Fruit fly (Drosophila melanogaster) whole organism, embryonic: ENCODE measurements around the gene CG6034.

Source experiments
- Atf6 ChIP-seq: fragments of 200-800 bp; sonication (Bioruptor generic); IDR thresholded peaks from 2 replicates; pipeline ENCODE4 v1.3.6; 2022; ENCODE audit warnings: missing biosample characterization, missing genetic modification characterization
- CG10565 ChIP-seq: fragments of 200-800 bp; sonication (Bioruptor generic); optimal IDR thresholded peaks from 3 replicates; lab custom pipeline; 2016; ENCODE audit warnings: missing biosample characterization, mild to moderate bottlenecking, missing genetic modification characterization
- CG10979 ChIP-seq: fragments of 200-800 bp; sonication (Bioruptor generic); optimal IDR thresholded peaks from 2 replicates; lab custom pipeline; 2018; ENCODE audit warnings: missing biosample characterization, mild to moderate bottlenecking, missing genetic modification characterization, moderate library complexity
- CG11398 ChIP-seq: fragments of 200-800 bp; sonication (Bioruptor generic); optimal IDR thresholded peaks from 2 replicates; lab custom pipeline; 2016; ENCODE audit warnings: missing biosample characterization, missing genetic modification characterization
- CG12659 ChIP-seq: fragments of 200-800 bp; sonication (Bioruptor generic); optimal IDR thresholded peaks from 3 replicates; lab custom pipeline; 2017; ENCODE audit warnings: mild to moderate bottlenecking, missing biosample characterization, missing genetic modification reagents, missing genetic modification characterization
- CG14014 ChIP-seq: fragments of 200-800 bp; sonication (Bioruptor generic); IDR thresholded peaks from 2 replicates; pipeline ENCODE4 v1.3.6; 2022; ENCODE audit warnings: missing biosample characterization, missing genetic modification characterization
- CG15011 ChIP-seq: fragments of 200-800 bp; sonication (Bioruptor generic); optimal IDR thresholded peaks from 3 replicates; lab custom pipeline; 2018; ENCODE audit warnings: missing biosample characterization, mild to moderate bottlenecking, missing genetic modification characterization
- CG15514 ChIP-seq: fragments of 200-800 bp; sonication (Bioruptor generic); optimal IDR thresholded peaks from 3 replicates; lab custom pipeline; 2017; ENCODE audit warnings: missing biosample characterization, missing genetic modification characterization, mild to moderate bottlenecking, moderate library complexity, missing genetic modification reagents
- CG17186 ChIP-seq: fragments of 200-800 bp; sonication (Bioruptor generic); optimal IDR thresholded peaks from 3 replicates; lab custom pipeline; 2017; ENCODE audit warnings: missing biosample characterization, missing genetic modification reagents, missing genetic modification characterization
- CG18476 ChIP-seq: fragments of 200-800 bp; sonication (Bioruptor generic); optimal IDR thresholded peaks from 2 replicates; lab custom pipeline; 2016; ENCODE audit warnings: missing biosample characterization, mild to moderate bottlenecking, missing genetic modification characterization
- CG30020 ChIP-seq: fragments of 200-800 bp; optimal IDR thresholded peaks from 2 replicates; lab custom pipeline; 2019; ENCODE audit warnings: missing biosample characterization, mild to moderate bottlenecking, missing genetic modification characterization, moderate library complexity
- CG5180 ChIP-seq: fragments of 200-800 bp; sonication (Bioruptor generic); optimal IDR thresholded peaks from 3 replicates; lab custom pipeline; 2017; ENCODE audit warnings: missing biosample characterization, missing genetic modification characterization, mild to moderate bottlenecking, moderate library complexity, missing genetic modification reagents
- CG6765 ChIP-seq: fragments of 200-800 bp; sonication (Bioruptor generic); optimal IDR thresholded peaks from 3 replicates; lab custom pipeline; 2017; ENCODE audit warnings: missing biosample characterization, mild to moderate bottlenecking, missing genetic modification characterization
- CHES-1-like ChIP-seq: fragments of 200-800 bp; sonication (Bioruptor generic); optimal IDR thresholded peaks from 2 replicates; lab custom pipeline; 2016; ENCODE audit warnings: missing biosample characterization, missing genetic modification characterization
- Dad ChIP-seq: fragments of 200-800 bp; sonication (Bioruptor generic); optimal IDR thresholded peaks from 3 replicates; lab custom pipeline; 2016; ENCODE audit warnings: missing biosample characterization, missing genetic modification characterization
- ERR ChIP-seq: fragments of 200-800 bp; sonication (Bioruptor generic); optimal IDR thresholded peaks from 2 replicates; lab custom pipeline; 2016; ENCODE audit warnings: missing biosample characterization, missing genetic modification characterization
- Ets65A ChIP-seq: fragments of 200-800 bp; sonication (Bioruptor generic); peaks from one replicate; lab custom pipeline; 2016; ENCODE audit warnings: missing biosample characterization, missing genetic modification characterization
- Hand ChIP-seq: fragments of 200-800 bp; sonication (Bioruptor generic); optimal IDR thresholded peaks from 2 replicates; lab custom pipeline; 2017; ENCODE audit warnings: mild to moderate bottlenecking, missing biosample characterization, missing genetic modification reagents, missing genetic modification characterization
- Hmr ChIP-seq: fragments of 200-800 bp; sonication (Bioruptor generic); optimal IDR thresholded peaks from 3 replicates; lab custom pipeline; 2017; ENCODE audit warnings: mild to moderate bottlenecking, missing biosample characterization, missing genetic modification reagents, missing genetic modification characterization
- Hr39 ChIP-seq: fragments of >200 bp; optimal IDR thresholded peaks from 2 replicates; lab custom pipeline; 2017
- Hr51 ChIP-seq, 2 experiments: fragments of 200-800 bp; sonication (Bioruptor generic); optimal IDR thresholded peaks; 2 replicates in 1 of 2; 3 replicates in 1 of 2; lab custom pipeline; 2016 to 2018; ENCODE audit warnings: missing biosample characterization in 2 of 2, missing genetic modification characterization in 2 of 2, mild to moderate bottlenecking in 1 of 2, moderate library complexity in 1 of 2
- Lhr ChIP-seq: fragments of 200-800 bp; sonication (Bioruptor generic); optimal IDR thresholded peaks from 3 replicates; lab custom pipeline; 2017; ENCODE audit warnings: mild to moderate bottlenecking, missing biosample characterization, missing genetic modification reagents, missing genetic modification characterization
- NC2β ChIP-seq: fragments of 200-800 bp; sonication (Bioruptor generic); optimal IDR thresholded peaks from 2 replicates; lab custom pipeline; 2016; ENCODE audit warnings: missing biosample characterization, missing genetic modification characterization
- Nf-YA ChIP-seq: fragments of 200-800 bp; sonication (Bioruptor generic); IDR thresholded peaks from 2 replicates; pipeline ENCODE4 v1.3.6; 2022; ENCODE audit warnings: missing biosample characterization, missing genetic modification characterization
- Optix ChIP-seq: fragments of 200-800 bp; sonication (Bioruptor generic); IDR thresholded peaks from 3 replicates; pipeline ENCODE4 v1.3.6; 2022; ENCODE audit warnings: missing biosample characterization, missing genetic modification characterization
- Ravus ChIP-seq: fragments of 200-800 bp; sonication (Bioruptor generic); IDR thresholded peaks from 2 replicates; pipeline ENCODE4 v1.3.6; 2022; ENCODE audit warnings: missing biosample characterization, missing genetic modification characterization
- Stat92E ChIP-seq, 3 experiments: fragments of >200 bp in 2 of 3; fragments of 200-800 bp in 1 of 3; sonication (Bioruptor generic) in 1 of 3; optimal IDR thresholded peaks; 2 replicates each; lab custom pipeline; 2017 to 2019; ENCODE audit warnings: missing biosample characterization in 3 of 3, missing genetic modification characterization in 3 of 3, mild to moderate bottlenecking in 1 of 3, moderate library complexity in 1 of 3
- Xrp1 ChIP-seq: fragments of 200-800 bp; sonication (Bioruptor generic); IDR thresholded peaks from 2 replicates; pipeline ENCODE4 v1.3.6; 2022; ENCODE audit warnings: missing biosample characterization, missing genetic modification characterization
- bab2 ChIP-seq: fragments of 200-800 bp; sonication (Bioruptor generic); optimal IDR thresholded peaks from 2 replicates; lab custom pipeline; 2016; ENCODE audit warnings: missing biosample characterization, missing genetic modification characterization
- bowl ChIP-seq: fragments of 200-800 bp; sonication (Bioruptor generic); IDR thresholded peaks from 2 replicates; pipeline ENCODE4 v1.3.6; 2022; ENCODE audit warnings: missing biosample characterization, missing genetic modification characterization
- cas ChIP-seq: fragments of 200-800 bp; sonication (Bioruptor generic); IDR thresholded peaks from 2 replicates; pipeline ENCODE4 v1.3.6; 2022; ENCODE audit warnings: missing biosample characterization, missing genetic modification characterization
- caup ChIP-seq: fragments of 200-800 bp; sonication (Bioruptor generic); optimal IDR thresholded peaks from 3 replicates; lab custom pipeline; 2017; ENCODE audit warnings: missing biosample characterization, mild to moderate bottlenecking, missing genetic modification characterization, moderate library complexity; ENCODE audit not compliant: severe bottlenecking
- dan ChIP-seq: fragments of 200-800 bp; sonication (Bioruptor generic); IDR thresholded peaks from 2 replicates; pipeline ENCODE4 v1.3.6; 2022; ENCODE audit warnings: missing biosample characterization, missing genetic modification characterization
- dm ChIP-seq: fragments of 200-800 bp; sonication (Bioruptor generic); optimal IDR thresholded peaks from 3 replicates; lab custom pipeline; 2016; ENCODE audit warnings: missing biosample characterization, missing genetic modification characterization
- dysf ChIP-seq: fragments of 200-800 bp; sonication (Bioruptor generic); IDR thresholded peaks from 3 replicates; pipeline ENCODE4 v1.3.6; 2022; ENCODE audit warnings: missing biosample characterization, missing genetic modification characterization
- emc ChIP-seq: fragments of 200-800 bp; sonication (Bioruptor generic); optimal IDR thresholded peaks from 2 replicates; lab custom pipeline; 2016; ENCODE audit warnings: missing biosample characterization, missing genetic modification characterization
- ems ChIP-seq: fragments of 200-800 bp; sonication (Bioruptor generic); optimal IDR thresholded peaks from 3 replicates; lab custom pipeline; 2016; ENCODE audit warnings: missing biosample characterization, missing genetic modification characterization
- hkb ChIP-seq, 2 experiments: fragments of 200-800 bp in 1 of 2; fragments of >200 bp in 1 of 2; sonication (Bioruptor generic) in 1 of 2; IDR thresholded peaks in 1 of 2; optimal IDR thresholded peaks in 1 of 2; 2 replicates each; pipeline versions ENCODE4 v1.3.6 to Lab custom; 2017 to 2022; ENCODE audit warnings: missing biosample characterization in 1 of 2, missing genetic modification characterization in 1 of 2
- jing ChIP-seq: fragments of 200-800 bp; sonication (Bioruptor generic); optimal IDR thresholded peaks from 2 replicates; lab custom pipeline; 2018; ENCODE audit warnings: missing biosample characterization, mild to moderate bottlenecking, missing genetic modification characterization
- pan ChIP-seq, 4 experiments: fragments of >200 bp in 3 of 4; fragments of 200-800 bp in 1 of 4; sonication (Bioruptor generic) in 1 of 4; optimal IDR thresholded peaks in 3 of 4; IDR thresholded peaks in 1 of 4; 2 replicates each; pipeline versions ENCODE4 v1.3.6 to Lab custom; 2017 to 2022; ENCODE audit warnings: missing biosample characterization in 2 of 4, missing genetic modification characterization in 2 of 4, mixed read lengths in 1 of 4
- pfk ChIP-seq: fragments of 200-800 bp; sonication (Bioruptor generic); optimal IDR thresholded peaks from 2 replicates; lab custom pipeline; 2018; ENCODE audit warnings: missing biosample characterization, mild to moderate bottlenecking, missing genetic modification characterization, moderate library complexity
- pita ChIP-seq: fragments of 200-800 bp; sonication (Bioruptor generic); optimal IDR thresholded peaks from 2 replicates; lab custom pipeline; 2017; ENCODE audit warnings: missing biosample characterization, mild to moderate bottlenecking, missing genetic modification characterization
- row ChIP-seq: fragments of 200-800 bp; sonication (Bioruptor generic); IDR thresholded peaks from 3 replicates; pipeline ENCODE4 v1.3.6; 2022; ENCODE audit warnings: missing biosample characterization, missing genetic modification characterization
- sc ChIP-seq, 3 experiments: fragments of >200 bp in 2 of 3; fragments of 200-800 bp in 1 of 3; sonication (Bioruptor generic) in 1 of 3; optimal IDR thresholded peaks; 2 replicates in 2 of 3; 3 replicates in 1 of 3; lab custom pipeline; 2017; ENCODE audit warnings: mild to moderate bottlenecking in 1 of 3, missing biosample characterization in 1 of 3, missing genetic modification characterization in 1 of 3, missing genetic modification reagents in 1 of 3
- stc ChIP-seq: fragments of 200-800 bp; sonication (Bioruptor generic); IDR thresholded peaks from 2 replicates; pipeline ENCODE4 v1.3.6; 2022; ENCODE audit warnings: missing biosample characterization, missing genetic modification characterization
- unc-4 ChIP-seq: fragments of 200-800 bp; sonication (Bioruptor generic); IDR thresholded peaks from 2 replicates; pipeline ENCODE4 v1.3.6; 2022; ENCODE audit warnings: missing biosample characterization, missing genetic modification characterization; ENCODE audit not compliant: partially characterized antibody

CG6034 gene

DNA sequence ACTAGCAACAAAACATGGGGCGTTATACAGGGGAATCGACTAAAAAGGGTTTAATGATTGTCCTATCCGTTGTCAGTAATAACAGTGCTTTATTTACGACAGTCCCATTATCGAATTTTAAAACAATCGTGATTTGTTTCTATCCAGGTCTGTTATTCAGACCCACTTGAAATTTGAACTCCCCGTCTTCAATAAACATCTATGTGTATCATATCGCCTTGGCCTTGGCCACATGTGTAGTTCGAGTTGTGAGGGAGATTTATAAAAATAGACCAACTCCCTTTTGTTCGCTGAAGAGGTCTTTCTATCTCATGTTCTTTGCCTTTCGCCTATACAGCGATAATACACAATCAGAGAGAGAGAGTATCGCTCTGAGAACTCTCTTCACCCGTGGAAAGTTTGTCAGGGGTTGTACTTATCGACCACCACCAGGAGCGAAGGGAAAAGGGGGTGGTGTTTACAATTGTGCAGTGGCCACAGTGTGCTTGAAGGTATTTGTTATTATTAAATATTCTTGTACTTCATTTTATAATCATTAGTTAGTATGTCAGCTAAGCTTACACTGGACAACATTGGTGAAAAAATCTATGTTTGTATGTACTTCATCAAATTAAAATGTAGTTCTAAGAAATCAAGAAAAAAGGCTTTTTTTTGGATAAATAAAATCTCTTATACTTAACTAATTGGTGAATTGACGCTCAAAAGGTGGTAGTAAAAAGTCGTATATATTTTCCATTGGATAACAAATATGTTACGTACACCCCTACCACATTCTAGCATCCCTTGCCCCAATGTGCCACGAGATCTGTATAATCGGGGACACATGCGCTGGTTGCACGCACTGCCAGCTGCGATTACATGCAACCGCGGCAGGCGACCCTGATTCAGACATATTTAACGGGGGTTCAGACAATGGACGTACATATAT lies 10.8 kb upstream of the CG6034 start (continued):
- no peak for TF ChIP-seq bowl (GFP tag; lab: Robert Waterston, UW)
- peak; percentile 75 for TF ChIP-seq Ets65A (GFP tag; lab: Kevin White, UChicago)
- TF ChIP-seq dan (GFP tag; lab: Robert Waterston, UW), result peak; percentile 73
- TF ChIP-seq emc (GFP tag; lab: Kevin White, UChicago), result no peak
- peak; percentile 62 for TF ChIP-seq CG15011 (GFP tag; lab: Kevin White, UChicago)
- TF ChIP-seq CG18476 (GFP tag; lab: Kevin White, UChicago), result peak; percentile 62
- TF ChIP-seq Nf-YA (GFP tag; lab: Robert Waterston, UW), result no peak; the same call in 1 of the 2 replicates
- no peak for TF ChIP-seq Optix (GFP tag; lab: Robert Waterston, UW)
- TF ChIP-seq pan (optimal IDR thresholded peaks at IDR 0.05; lab: Kevin White, UChicago), result no peak
- TF ChIP-seq pan (GFP tag; optimal IDR thresholded peaks at IDR 0.05 in 1 of 2, IDR thresholded peaks at IDR 0.05 in 1 of 2), result peak in 1 of 2 experiments; percentile 37
- peak; percentile 57 for TF ChIP-seq CG17186 (GFP tag; lab: Kevin White, UChicago)
- peak; percentile 67 for TF ChIP-seq jing (GFP tag; lab: Kevin White, UChicago)
- peak; percentile 69 for TF ChIP-seq CG12659 (GFP tag; lab: Kevin White, UChicago)
- TF ChIP-seq ems, result peak; percentile 49
- TF ChIP-seq pfk (GFP tag; lab: Kevin White, UChicago), result no peak
- TF ChIP-seq ERR, result no peak
- TF ChIP-seq Ravus, result no peak
- TF ChIP-seq CG10979, result peak; percentile 95
- no peak for TF ChIP-seq pita (GFP tag; lab: Kevin White, UChicago)
- no peak for TF ChIP-seq CG6765 (GFP tag; lab: Kevin White, UChicago)
- TF ChIP-seq Stat92E (GFP tag; optimal IDR thresholded peaks at IDR 0.05; lab: Kevin White, UChicago), result peak in 1 of 3 experiments; percentile 77
- peak; percentile 51 for TF ChIP-seq Hmr
- TF ChIP-seq Dad (GFP tag; lab: Kevin White, UChicago), result no peak
- TF ChIP-seq CG11398 (GFP tag; lab: Kevin White, UChicago), result no peak
- TF ChIP-seq CHES-1-like (GFP tag; lab: Kevin White, UChicago), result peak; percentile 6
- peak; percentile 60 for TF ChIP-seq dm (GFP tag; lab: Kevin White, UChicago)
- TF ChIP-seq CG5180, result peak; percentile 77
- no peak for TF ChIP-seq Atf6 (GFP tag; lab: Robert Waterston, UW)
- TF ChIP-seq caup, result no peak
- TF ChIP-seq CG30020 (tag; lab: Kevin White, UChicago), result peak; percentile 52
- peak; percentile 22 to 76 for TF ChIP-seq Hr51 (GFP tag; optimal IDR thresholded peaks at IDR 0.05; lab: Kevin White, UChicago)
- TF ChIP-seq row (GFP tag; lab: Robert Waterston, UW), result peak; percentile 83
- no peak for TF ChIP-seq Hr39
- TF ChIP-seq CG14014 (GFP tag; lab: Robert Waterston, UW), result no peak
- peak; percentile 69 for TF ChIP-seq NC2β (GFP tag; lab: Kevin White, UChicago)
- TF ChIP-seq CG10565 (GFP tag; lab: Kevin White, UChicago), result no peak
- TF ChIP-seq Xrp1 (GFP tag; lab: Robert Waterston, UW), result peak; percentile 85
- TF ChIP-seq Lhr (GFP tag; lab: Kevin White, UChicago), result peak; percentile 77
- no peak for TF ChIP-seq hkb (optimal IDR thresholded peaks at IDR 0.05; lab: Kevin White, UChicago)
- TF ChIP-seq hkb (GFP tag; IDR thresholded peaks at IDR 0.05; lab: Robert Waterston, UW), result peak; percentile 80
- no peak for TF ChIP-seq sc (optimal IDR thresholded peaks at IDR 0.05; lab: Kevin White, UChicago)
- peak; percentile 89 for TF ChIP-seq sc (GFP tag; optimal IDR thresholded peaks at IDR 0.05; lab: Kevin White, UChicago)
- no peak for TF ChIP-seq unc-4 (GFP tag; lab: Robert Waterston, UW)
- TF ChIP-seq CG15514 (GFP tag; lab: Kevin White, UChicago), result peak; percentile 7
- TF ChIP-seq dysf (GFP tag; lab: Robert Waterston, UW), result peak; percentile 69; the same call in 2 of the 3 replicates
- peak; percentile 54; the same call in 1 of the 2 replicates for TF ChIP-seq stc (GFP tag; lab: Robert Waterston, UW)
- peak; percentile 46 for TF ChIP-seq bab2 (GFP tag; lab: Kevin White, UChicago)
- TF ChIP-seq Hand, result peak; percentile 36
- no peak for TF ChIP-seq cas (GFP tag; lab: Robert Waterston, UW)
